Worm (Caenorhabditis elegans): Measurements from ENCODE around the gene F11D5.1.

ce11 chrX:3316830-3317229 lies 16.1 kb upstream of the F11D5.1 start:
- TF ChIP-seq hlh-30 (tag; optimal IDR thresholded peaks at IDR 0.05; ENCODE audit: insufficient read depth) (no peak), ceh-9 (tag; optimal IDR thresholded peaks at IDR 0.05) (no peak), sox-4 (tag; optimal IDR thresholded peaks at IDR 0.05) (no peak), pag-3 (tag; optimal IDR thresholded peaks at IDR 0.05; ENCODE audit: borderline replicate concordance) (no peak), T23F11.4 (GFP tag; optimal IDR thresholded peaks at IDR 0.05) (no peak), tbx-2 (tag; optimal IDR thresholded peaks at IDR 0.05) (no peak), ceh-45 (GFP tag; IDR thresholded peaks at IDR 0.05) (no peak)
